Worm (Caenorhabditis elegans) whole organism, late embryonic: ENCODE measurements around the gene ncs-6.

Source experiments
- C08G9.2 ChIP-seq: sonication (generic microtip); optimal IDR thresholded peaks from 2 replicates; lab custom pipeline; 2016; ENCODE audit warnings: mild to moderate bottlenecking, missing genetic modification characterization, moderate library complexity, missing compliant biosample characterization
- C38D4.7 ChIP-seq: fragments of 200-800 bp; sonication (Bioruptor generic); optimal IDR thresholded peaks from 2 replicates; lab custom pipeline; 2018; ENCODE audit warnings: mild to moderate bottlenecking, missing genetic modification characterization, moderate library complexity, missing compliant biosample characterization
- K02D7.2 ChIP-seq: sonication (generic microtip); optimal IDR thresholded peaks from 2 replicates; lab custom pipeline; 2017; ENCODE audit warnings: mild to moderate bottlenecking, missing genetic modification characterization, missing compliant biosample characterization
- K09A11.1 ChIP-seq: sonication (generic microtip); optimal IDR thresholded peaks from 2 replicates; lab custom pipeline; 2017; ENCODE audit warnings: antibody characterized with exemption, mild to moderate bottlenecking, missing genetic modification characterization, missing compliant biosample characterization; ENCODE audit not compliant: insufficient read depth
- T23F11.4 ChIP-seq: fragments of 200-800 bp; sonication (Bioruptor generic); optimal IDR thresholded peaks from 2 replicates; lab custom pipeline; 2018; ENCODE audit warnings: mild to moderate bottlenecking, missing genetic modification characterization, missing compliant biosample characterization
- Y22D7AL.16 ChIP-seq: sonication (generic microtip); optimal IDR thresholded peaks from 2 replicates; lab custom pipeline; 2016; ENCODE audit warnings: missing genetic modification characterization, missing compliant biosample characterization
- ama-1 ChIP-seq: fragments of 150-350 bp; optimal IDR thresholded peaks from 2 replicates; lab custom pipeline; 2014
- ceh-14 ChIP-seq: sonication (generic microtip); optimal IDR thresholded peaks from 2 replicates; lab custom pipeline; 2016; ENCODE audit warnings: missing genotype, missing genetic modification characterization, missing compliant biosample characterization
- ceh-18 ChIP-seq: sonication (generic microtip); optimal IDR thresholded peaks from 2 replicates; lab custom pipeline; 2016; ENCODE audit warnings: missing genetic modification characterization, missing compliant biosample characterization
- ceh-19 ChIP-seq: fragments of 200-800 bp; sonication (Bioruptor generic); optimal IDR thresholded peaks from 2 replicates; lab custom pipeline; 2018; ENCODE audit warnings: mild to moderate bottlenecking, missing genetic modification characterization, missing compliant biosample characterization
- ceh-22 ChIP-seq: sonication (generic microtip); optimal IDR thresholded peaks from 2 replicates; lab custom pipeline; 2017; ENCODE audit warnings: missing biosample characterization, missing genetic modification characterization
- ceh-24 ChIP-seq: sonication (generic microtip); optimal IDR thresholded peaks from 2 replicates; lab custom pipeline; 2016; ENCODE audit warnings: mild to moderate bottlenecking, missing genetic modification characterization, missing compliant biosample characterization
- ceh-30 ChIP-seq: fragments of 150-350 bp; optimal IDR thresholded peaks from 2 replicates; lab custom pipeline; 2014; ENCODE audit warnings: missing biosample characterization, missing genetic modification characterization
- ceh-34 ChIP-seq: sonication (generic microtip); optimal IDR thresholded peaks from 2 replicates; lab custom pipeline; 2016; ENCODE audit warnings: mild to moderate bottlenecking, missing genetic modification characterization, missing compliant biosample characterization
- ceh-45 ChIP-seq: fragments of 200-800 bp; sonication (Bioruptor generic); IDR thresholded peaks from 2 replicates; pipeline ENCODE4 v1.3.6; 2022; ENCODE audit warnings: missing genetic modification reagents, missing genetic modification characterization, missing compliant biosample characterization
- ceh-48 ChIP-seq: sonication (generic microtip); optimal IDR thresholded peaks from 2 replicates; lab custom pipeline; 2016; ENCODE audit warnings: missing genetic modification characterization, inconsistent platforms, missing compliant biosample characterization
- ceh-9 ChIP-seq: sonication (generic microtip); optimal IDR thresholded peaks from 2 replicates; lab custom pipeline; 2016; ENCODE audit warnings: mild to moderate bottlenecking, missing genetic modification characterization, inconsistent platforms, missing compliant biosample characterization
- dmd-4 ChIP-seq: sonication (generic microtip); optimal IDR thresholded peaks from 2 replicates; lab custom pipeline; 2016; ENCODE audit warnings: borderline replicate concordance, missing genetic modification characterization, missing compliant biosample characterization
- elt-2 ChIP-seq: sonication (generic microtip); optimal IDR thresholded peaks from 2 replicates; lab custom pipeline; 2016; ENCODE audit warnings: missing genetic modification reagents, missing genetic modification characterization, missing compliant biosample characterization
- elt-4 ChIP-seq: sonication (generic microtip); optimal IDR thresholded peaks from 2 replicates; lab custom pipeline; 2016; ENCODE audit warnings: missing genetic modification characterization, missing compliant biosample characterization
- ets-4 ChIP-seq: sonication (generic microtip); optimal IDR thresholded peaks from 2 replicates; lab custom pipeline; 2016; ENCODE audit warnings: missing genetic modification characterization, missing compliant biosample characterization
- eyg-1 ChIP-seq: sonication (generic microtip); optimal IDR thresholded peaks from 2 replicates; lab custom pipeline; 2016; ENCODE audit warnings: missing genotype, missing genetic modification characterization, missing compliant biosample characterization
- fax-1 ChIP-seq: sonication (generic microtip); optimal IDR thresholded peaks from 2 replicates; lab custom pipeline; 2016; ENCODE audit warnings: missing genotype, missing genetic modification characterization, missing compliant biosample characterization
- fkh-6 ChIP-seq: sonication (generic microtip); optimal IDR thresholded peaks from 2 replicates; lab custom pipeline; 2016; ENCODE audit warnings: missing genetic modification characterization, missing compliant biosample characterization
- hlh-15 ChIP-seq: sonication (generic microtip); optimal IDR thresholded peaks from 2 replicates; lab custom pipeline; 2016; ENCODE audit warnings: missing genetic modification characterization, missing compliant biosample characterization
- hlh-6 ChIP-seq: sonication (generic microtip); optimal IDR thresholded peaks from 2 replicates; lab custom pipeline; 2016; ENCODE audit warnings: missing genotype, missing genetic modification characterization, missing compliant biosample characterization
- lin-11 ChIP-seq: fragments of 200-800 bp; sonication (Bioruptor generic); optimal IDR thresholded peaks from 2 replicates; lab custom pipeline; 2018; ENCODE audit warnings: mild to moderate bottlenecking, missing genetic modification characterization, missing compliant biosample characterization
- madf-2 ChIP-seq: sonication (generic microtip); optimal IDR thresholded peaks from 2 replicates; lab custom pipeline; 2017; ENCODE audit warnings: missing genetic modification characterization, missing compliant biosample characterization
- mec-3 ChIP-seq: sonication (generic microtip); optimal IDR thresholded peaks from 2 replicates; lab custom pipeline; 2016; ENCODE audit warnings: borderline replicate concordance, missing genetic modification characterization, missing compliant biosample characterization
- nfya-1 ChIP-seq: sonication (generic microtip); optimal IDR thresholded peaks from 2 replicates; lab custom pipeline; 2017; ENCODE audit warnings: missing genetic modification characterization, mild to moderate bottlenecking, missing compliant biosample characterization, antibody characterized with exemption, moderate library complexity
- nhr-232 ChIP-seq: sonication (generic microtip); optimal IDR thresholded peaks from 2 replicates; lab custom pipeline; 2016; ENCODE audit warnings: missing genetic modification characterization, missing compliant biosample characterization
- npax-4 ChIP-seq: sonication (generic microtip); optimal IDR thresholded peaks from 2 replicates; lab custom pipeline; 2016; ENCODE audit warnings: missing genetic modification characterization, missing compliant biosample characterization
- pag-3 ChIP-seq: sonication (generic microtip); optimal IDR thresholded peaks from 2 replicates; lab custom pipeline; 2016; ENCODE audit warnings: missing compliant biosample characterization, missing genetic modification characterization, borderline replicate concordance
- pha-4 ChIP-seq: fragments of 150-350 bp; optimal IDR thresholded peaks from 2 replicates; lab custom pipeline; 2018; ENCODE audit warnings: missing biosample characterization, missing genetic modification reagents, missing genetic modification characterization
- pqm-1 ChIP-seq: sonication (generic microtip); optimal IDR thresholded peaks from 2 replicates; lab custom pipeline; 2016; ENCODE audit warnings: missing genetic modification characterization, missing compliant biosample characterization
- ref-2 ChIP-seq: sonication (generic microtip); optimal IDR thresholded peaks from 2 replicates; lab custom pipeline; 2016; ENCODE audit warnings: missing genetic modification characterization, missing compliant biosample characterization
- sdc-2 ChIP-seq: sonication (generic microtip); optimal IDR thresholded peaks from 2 replicates; lab custom pipeline; 2016; ENCODE audit warnings: missing genotype, missing genetic modification characterization, missing compliant biosample characterization
- sox-2 ChIP-seq: fragments of 200-800 bp; sonication (Bioruptor generic); IDR thresholded peaks from 2 replicates; pipeline ENCODE4 v1.3.6; 2022; ENCODE audit warnings: missing genetic modification reagents, missing genetic modification characterization, missing compliant biosample characterization
- syd-9 ChIP-seq: sonication (generic microtip); optimal IDR thresholded peaks from 2 replicates; lab custom pipeline; 2016; ENCODE audit warnings: mild to moderate bottlenecking, missing genetic modification characterization, moderate library complexity, missing compliant biosample characterization
- tbx-7 ChIP-seq: sonication (generic microtip); optimal IDR thresholded peaks from 2 replicates; lab custom pipeline; 2016; ENCODE audit warnings: missing genotype, missing genetic modification characterization, missing compliant biosample characterization
- unc-3 ChIP-seq, 2 experiments: fragments of 200-800 bp in 1 of 2; sonication (Bioruptor generic) in 1 of 2; sonication (generic microtip) in 1 of 2; conservative IDR thresholded peaks in 1 of 2; optimal IDR thresholded peaks in 1 of 2; 2 replicates each; pipeline versions ENCODE4 v1.3.6 to Lab custom; 2016 to 2022; ENCODE audit warnings: missing compliant biosample characterization in 2 of 2, missing genetic modification characterization in 2 of 2, missing genetic modification reagents in 1 of 2
- unc-42 ChIP-seq: sonication (generic microtip); optimal IDR thresholded peaks from 2 replicates; lab custom pipeline; 2016; ENCODE audit warnings: missing genotype, missing genetic modification characterization, missing compliant biosample characterization
- unc-86 ChIP-seq: sonication (generic microtip); optimal IDR thresholded peaks from 2 replicates; lab custom pipeline; 2016; ENCODE audit warnings: missing genetic modification characterization, missing compliant biosample characterization
- zip-5 ChIP-seq: sonication (generic microtip); optimal IDR thresholded peaks from 2 replicates; lab custom pipeline; 2016; ENCODE audit warnings: missing genetic modification characterization, missing compliant biosample characterization

The ncs-6 gene

DNA sequence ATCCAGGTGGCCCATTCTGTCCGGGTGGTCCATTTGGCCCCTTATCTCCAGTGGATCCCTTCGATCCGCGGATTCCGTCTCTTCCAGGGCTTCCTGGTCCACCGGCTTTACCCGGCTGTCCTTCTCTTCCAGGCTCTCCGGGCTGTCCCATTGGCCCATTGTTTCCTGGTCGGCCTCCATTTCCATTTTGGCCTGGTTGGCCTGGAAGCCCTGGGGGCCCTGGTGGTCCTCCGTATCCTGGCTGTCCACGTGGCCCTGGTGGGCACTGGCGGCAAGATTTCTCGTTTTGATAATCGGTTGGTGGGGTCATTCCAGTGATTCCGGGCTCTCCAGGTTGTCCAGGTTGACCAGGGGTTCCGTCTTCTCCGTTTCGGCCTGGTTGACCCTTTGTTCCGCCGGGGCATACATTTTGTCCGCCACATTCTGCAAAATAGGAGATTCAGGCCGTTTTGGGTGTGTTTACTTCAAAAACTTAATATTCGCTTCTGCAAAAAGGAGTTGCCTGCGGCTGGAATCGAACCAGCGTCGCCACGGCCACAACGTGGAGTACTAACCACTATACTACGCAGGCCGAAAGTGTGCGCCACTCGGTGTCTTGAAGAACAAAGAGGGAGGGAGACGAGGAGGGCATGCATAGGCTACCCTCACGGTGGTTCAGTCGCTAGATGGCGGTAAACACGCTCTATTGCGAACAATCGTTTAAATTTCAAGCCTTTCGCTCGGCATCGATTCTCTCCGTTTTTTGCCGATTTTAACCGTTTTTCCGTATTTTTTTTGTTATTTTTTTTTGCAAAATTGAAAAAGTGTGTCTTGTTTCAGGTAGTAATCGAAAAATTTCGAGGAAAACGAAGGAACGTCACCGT lies 7.1 kb downstream of the ncs-6 start, which contains the start of gene W09G10.9 (continued):
- TF ChIP-seq ceh-22, result peak; percentile 59
- peak; percentile 4 for TF ChIP-seq C08G9.2 (tag; lab: Kevin White, UChicago)
- TF ChIP-seq nfya-1 (tag; lab: Kevin White, UChicago), result peak; percentile 57
- TF ChIP-seq pha-4, result no peak
- TF ChIP-seq ceh-18 (tag; lab: Kevin White, UChicago), result peak; percentile 73
- TF ChIP-seq hlh-15, result peak; percentile 49
- TF ChIP-seq unc-3 (GFP tag; conservative IDR thresholded peaks at IDR 0.05; lab: Robert Waterston, UW), result peak; percentile 90
- TF ChIP-seq unc-3 (tag; optimal IDR thresholded peaks at IDR 0.05; lab: Kevin White, UChicago), result peak; percentile 71
- no peak for TF ChIP-seq ceh-30 (tag; lab: Kevin White, UChicago)
- no peak for TF ChIP-seq pqm-1 (tag; lab: Kevin White, UChicago)
- TF ChIP-seq ceh-34 (tag; lab: Kevin White, UChicago), result peak; percentile 62
- peak; percentile 62 for TF ChIP-seq ceh-48 (tag; lab: Kevin White, UChicago)
- no peak for TF ChIP-seq mec-3 (tag; lab: Kevin White, UChicago)
- TF ChIP-seq elt-4 (tag; lab: Kevin White, UChicago), result no peak
- TF ChIP-seq sox-2 (GFP tag; lab: Robert Waterston, UW), result peak; percentile 88
- TF ChIP-seq npax-4 (tag; lab: Kevin White, UChicago), result peak; percentile 40
- peak; percentile 13 for TF ChIP-seq ceh-14 (tag; lab: Kevin White, UChicago)
- no peak for TF ChIP-seq pag-3 (tag; lab: Kevin White, UChicago)
- TF ChIP-seq unc-86 (tag; lab: Kevin White, UChicago), result peak; percentile 75
- peak; percentile 56 for TF ChIP-seq K02D7.2 (tag; lab: Kevin White, UChicago)
- no peak for TF ChIP-seq unc-42 (tag; lab: Kevin White, UChicago)
- TF ChIP-seq syd-9, result no peak
- TF ChIP-seq ceh-45 (GFP tag; lab: Robert Waterston, UW), result peak; percentile 79
- peak; percentile 76 for TF ChIP-seq madf-2 (tag; lab: Kevin White, UChicago)
- TF ChIP-seq nhr-232 (tag; lab: Kevin White, UChicago), result peak; percentile 65
- peak; percentile 77 for TF ChIP-seq hlh-6 (tag; lab: Kevin White, UChicago)

DNA sequence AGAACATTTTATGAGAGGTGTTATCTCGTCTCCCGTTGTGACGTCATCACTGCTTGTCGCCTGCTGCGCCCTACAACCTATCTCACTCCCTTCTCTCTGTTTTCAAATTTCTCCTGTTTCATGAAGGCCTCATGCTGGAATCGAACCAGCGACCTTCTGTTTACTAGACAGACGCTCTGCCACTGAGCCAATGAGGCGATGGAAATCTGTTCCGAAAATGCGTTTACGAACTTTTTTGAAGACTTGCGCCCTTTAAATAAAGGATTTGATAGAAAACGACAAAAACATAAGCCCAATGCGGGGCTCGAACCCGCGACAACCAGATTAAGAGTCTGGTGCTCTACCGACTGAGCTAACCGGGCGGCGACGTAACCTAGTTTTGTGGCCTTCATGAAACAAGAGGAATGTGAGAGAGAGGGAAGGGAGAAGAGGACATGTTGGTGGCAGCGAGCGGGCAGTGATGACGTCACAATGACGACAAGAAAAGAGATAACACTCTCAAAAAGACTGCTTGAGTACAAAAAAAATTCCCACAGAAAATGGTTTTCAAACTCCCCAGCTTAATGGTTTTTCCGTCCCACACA lies 9.3 kb downstream of the ncs-6 start, which contains the start of gene clec-126:
Gene clec-126 (plus strand): TSS at position 534 of the 584 bp plus-strand sequence.
- TF ChIP-seq C38D4.7 (GFP tag; lab: Kevin White, UChicago) (peak; percentile 75), hlh-15 (peak; percentile 37), ref-2 (peak; percentile 81), elt-2 (tag; lab: Kevin White, UChicago) (peak; percentile 93), ceh-48 (tag; lab: Kevin White, UChicago) (peak; percentile 53), ceh-30 (tag; lab: Kevin White, UChicago) (no peak), zip-5 (tag; lab: Kevin White, UChicago) (peak; percentile 65), ceh-19 (GFP tag; lab: Kevin White, UChicago) (peak; percentile 68), unc-42 (tag; lab: Kevin White, UChicago) (peak; percentile 85), pag-3 (tag; lab: Kevin White, UChicago) (peak; percentile 19), sox-2 (GFP tag; lab: Robert Waterston, UW) (no peak; the same call in 1 of the 2 replicates), ets-4 (peak; percentile 5), ceh-24 (tag; lab: Kevin White, UChicago) (no peak), unc-3 (GFP tag; conservative IDR thresholded peaks at IDR 0.05; lab: Robert Waterston, UW) (no peak), unc-3 (tag; optimal IDR thresholded peaks at IDR 0.05; lab: Kevin White, UChicago) (peak; percentile 50), fkh-6 (tag; lab: Kevin White, UChicago) (peak; percentile 76), K09A11.1 (tag; lab: Kevin White, UChicago) (peak; percentile 69), ceh-34 (tag; lab: Kevin White, UChicago) (peak; percentile 51), syd-9 (peak; percentile 53), ceh-9 (peak; percentile 27), dmd-4 (tag; lab: Kevin White, UChicago) (peak; percentile 62), nfya-1 (tag; lab: Kevin White, UChicago) (peak; percentile 64), T23F11.4 (peak; percentile 1), Y22D7AL.16 (tag; lab: Kevin White, UChicago) (peak; percentile 46), ceh-14 (tag; lab: Kevin White, UChicago) (peak; percentile 77), mec-3 (tag; lab: Kevin White, UChicago) (peak; percentile 0), ama-1 (lab: Kevin White, UChicago) (no peak), sdc-2 (tag; lab: Kevin White, UChicago) (peak; percentile 57), lin-11 (tag; lab: Kevin White, UChicago) (peak; percentile 64), unc-86 (tag; lab: Kevin White, UChicago) (peak; percentile 69), ceh-18 (tag; lab: Kevin White, UChicago) (peak; percentile 71), eyg-1 (tag; lab: Kevin White, UChicago) (peak; percentile 81), npax-4 (tag; lab: Kevin White, UChicago) (peak; percentile 46), tbx-7 (peak; percentile 59), fax-1 (tag; lab: Kevin White, UChicago) (peak; percentile 44), madf-2 (tag; lab: Kevin White, UChicago) (peak; percentile 77)
